Worm (Caenorhabditis elegans) whole organism, L3 larva: ENCODE measurements around the gene aagr-1.

Source experiments
- ZK546.5 ChIP-seq: sonication (generic microtip); optimal IDR thresholded peaks from 2 replicates; lab custom pipeline; 2017; ENCODE audit warnings: missing biosample characterization, missing genetic modification characterization
- aly-2 ChIP-seq: fragments of 150-350 bp; optimal IDR thresholded peaks from 2 replicates; lab custom pipeline; 2014; ENCODE audit warnings: missing biosample characterization, missing genetic modification characterization
- ama-1 ChIP-seq: fragments of 150-350 bp; optimal IDR thresholded peaks from 2 replicates; lab custom pipeline; 2018
- ceh-16 ChIP-seq: sonication (generic microtip); optimal IDR thresholded peaks from 2 replicates; lab custom pipeline; 2017; ENCODE audit warnings: missing biosample characterization, missing genetic modification characterization
- ceh-82 ChIP-seq: fragments of 150-350 bp; optimal IDR thresholded peaks from 2 replicates; lab custom pipeline; 2014; ENCODE audit warnings: missing biosample characterization, missing genetic modification characterization
- egl-5 ChIP-seq: fragments of 150-350 bp; optimal IDR thresholded peaks from 2 replicates; lab custom pipeline; 2017; ENCODE audit warnings: missing biosample characterization, missing genetic modification reagents, missing genetic modification characterization, inconsistent platforms
- elt-1 ChIP-seq: fragments of 150-350 bp; optimal IDR thresholded peaks from 2 replicates; lab custom pipeline; 2014; ENCODE audit warnings: missing biosample characterization, missing genetic modification characterization
- elt-2 ChIP-seq: sonication (generic microtip); optimal IDR thresholded peaks from 2 replicates; lab custom pipeline; 2016; ENCODE audit warnings: missing genetic modification reagents, mild to moderate bottlenecking, missing genetic modification characterization, missing compliant biosample characterization
- elt-3 ChIP-seq, 3 experiments: fragments of 150-350 bp in 1 of 3; sonication (generic microtip) in 2 of 3; optimal IDR thresholded peaks; 2 replicates in 2 of 3; 4 replicates in 1 of 3; lab custom pipeline; 2014 to 2017; ENCODE audit warnings: missing biosample characterization in 3 of 3, missing genetic modification characterization in 3 of 3
- eor-1 ChIP-seq, 2 experiments: fragments of 150-350 bp; optimal IDR thresholded peaks; 2 replicates each; lab custom pipeline; 2014 to 2018; ENCODE audit warnings: missing biosample characterization in 2 of 2, missing genetic modification characterization in 2 of 2
- fkh-10 ChIP-seq: sonication (generic microtip); optimal IDR thresholded peaks from 2 replicates; lab custom pipeline; 2017; ENCODE audit warnings: missing biosample characterization, missing genetic modification reagents, missing genetic modification characterization
- hmg-11 ChIP-seq: sonication (generic microtip); optimal IDR thresholded peaks from 2 replicates; lab custom pipeline; 2016; ENCODE audit warnings: missing genetic modification characterization, missing compliant biosample characterization
- jun-1 ChIP-seq: fragments of 150-350 bp; optimal IDR thresholded peaks from 2 replicates; lab custom pipeline; 2014; ENCODE audit warnings: missing biosample characterization, missing genetic modification reagents, missing genetic modification characterization
- lin-39 ChIP-seq: fragments of 150-350 bp; optimal IDR thresholded peaks from 2 replicates; lab custom pipeline; 2018; ENCODE audit warnings: missing biosample characterization, missing genetic modification reagents, missing genetic modification characterization
- lsy-12 ChIP-seq: sonication (generic microtip); optimal IDR thresholded peaks from 2 replicates; lab custom pipeline; 2016; ENCODE audit warnings: mild to moderate bottlenecking, missing genetic modification characterization, missing compliant biosample characterization
- mml-1 ChIP-seq: fragments of 150-350 bp; sonication (generic microtip); optimal IDR thresholded peaks from 3 replicates; lab custom pipeline; 2014; ENCODE audit warnings: missing biosample characterization, missing genetic modification characterization
- nfya-1 ChIP-seq: sonication (generic microtip); optimal IDR thresholded peaks from 2 replicates; lab custom pipeline; 2017; ENCODE audit warnings: missing genetic modification characterization, mild to moderate bottlenecking, missing compliant biosample characterization, antibody characterized with exemption, moderate library complexity; ENCODE audit not compliant: insufficient read depth
- nhr-11 ChIP-seq: fragments of 150-350 bp; optimal IDR thresholded peaks from 2 replicates; lab custom pipeline; 2014; ENCODE audit warnings: missing biosample characterization, missing genetic modification characterization
- nhr-12 ChIP-seq: fragments of 150-350 bp; optimal IDR thresholded peaks from 2 replicates; lab custom pipeline; 2014; ENCODE audit warnings: missing biosample characterization, missing genetic modification characterization
- nhr-23 ChIP-seq: fragments of 150-350 bp; optimal IDR thresholded peaks from 2 replicates; lab custom pipeline; 2014; ENCODE audit warnings: missing biosample characterization, missing genetic modification reagents, missing genetic modification characterization
- nhr-237 ChIP-seq: fragments of 150-350 bp; optimal IDR thresholded peaks from 2 replicates; lab custom pipeline; 2014; ENCODE audit warnings: missing biosample characterization, missing genetic modification characterization
- nhr-25 ChIP-seq: sonication (generic microtip); optimal IDR thresholded peaks from 2 replicates; lab custom pipeline; 2017; ENCODE audit warnings: missing biosample characterization, missing genetic modification characterization
- nhr-67 ChIP-seq: fragments of 150-350 bp; optimal IDR thresholded peaks from 2 replicates; lab custom pipeline; 2014; ENCODE audit warnings: missing biosample characterization, missing genetic modification characterization
- nhr-77 ChIP-seq: fragments of 150-350 bp; optimal IDR thresholded peaks from 2 replicates; lab custom pipeline; 2014; ENCODE audit warnings: missing biosample characterization, missing genetic modification characterization
- pha-4 ChIP-seq: fragments of 150-350 bp; optimal IDR thresholded peaks from 2 replicates; lab custom pipeline; 2014; ENCODE audit warnings: missing biosample characterization, missing genetic modification reagents, missing genetic modification characterization
- pqm-1 ChIP-seq: fragments of 150-350 bp; optimal IDR thresholded peaks from 2 replicates; lab custom pipeline; 2017; ENCODE audit warnings: missing biosample characterization, missing genetic modification characterization, inconsistent platforms
- sea-2 ChIP-seq: fragments of 150-350 bp; sonication (generic microtip); optimal IDR thresholded peaks from 4 replicates; lab custom pipeline; 2014; ENCODE audit warnings: missing biosample characterization, missing genetic modification reagents, missing genetic modification characterization
- unc-62 ChIP-seq: fragments of 150-350 bp; sonication (generic microtip); optimal IDR thresholded peaks from 4 replicates; lab custom pipeline; 2014; ENCODE audit warnings: missing biosample characterization, missing genetic modification reagents, missing genetic modification characterization
- zag-1 ChIP-seq: fragments of 150-350 bp; optimal IDR thresholded peaks from 2 replicates; lab custom pipeline; 2014; ENCODE audit warnings: missing biosample characterization, missing genetic modification characterization

The aagr-1 gene

ce11 chrIV:8366295-8366694 lies at the start of gene aagr-1:
aagr-1 (plus strand) TSS chrIV:8366521.
- TF ChIP-seq elt-3 (tag; optimal IDR thresholded peaks at IDR 0.05; lab: Kevin White, UChicago) (no peak), elt-2 (tag; lab: Kevin White, UChicago) (peak; percentile 82), ZK546.5 (no peak), pqm-1 (tag; lab: Kevin White, UChicago) (peak; percentile 75), nhr-77 (no peak), elt-1 (tag; lab: Kevin White, UChicago) (no peak), nhr-11 (tag; lab: Kevin White, UChicago) (no peak), pha-4 (tag; lab: Kevin White, UChicago) (peak; percentile 1), fkh-10 (GFP tag; lab: Kevin White, UChicago) (no peak)

DNA sequence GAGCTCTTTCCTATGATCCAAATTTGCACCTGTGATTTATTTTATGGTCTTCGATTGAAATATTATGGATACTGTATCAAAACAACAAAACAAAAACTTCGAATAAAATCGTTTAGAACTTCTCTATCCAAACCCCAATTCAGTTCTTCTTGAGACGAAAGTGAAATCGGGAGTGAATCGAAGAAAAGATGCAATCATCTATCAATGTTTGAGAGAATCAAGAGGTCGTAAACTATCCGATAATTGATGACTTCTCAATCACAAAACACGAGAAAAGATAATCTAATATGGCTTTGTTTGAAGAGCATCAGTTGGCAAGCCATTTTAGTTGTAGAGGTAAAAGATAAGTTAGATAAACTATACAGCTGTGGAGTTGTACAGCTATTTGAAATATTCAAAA lies 48.5 kb upstream of the aagr-1 start:
- peak; percentile 34 for TF ChIP-seq nhr-23
- TF ChIP-seq nhr-12 (tag; lab: Kevin White, UChicago): no peak

ce11 chrIV:8318799-8319198 lies 47.5 kb upstream of the aagr-1 start:
- TF ChIP-seq lin-39 (tag; lab: Kevin White, UChicago): no peak
- TF ChIP-seq nhr-25 (tag; lab: Kevin White, UChicago): peak; percentile 27

DNA sequence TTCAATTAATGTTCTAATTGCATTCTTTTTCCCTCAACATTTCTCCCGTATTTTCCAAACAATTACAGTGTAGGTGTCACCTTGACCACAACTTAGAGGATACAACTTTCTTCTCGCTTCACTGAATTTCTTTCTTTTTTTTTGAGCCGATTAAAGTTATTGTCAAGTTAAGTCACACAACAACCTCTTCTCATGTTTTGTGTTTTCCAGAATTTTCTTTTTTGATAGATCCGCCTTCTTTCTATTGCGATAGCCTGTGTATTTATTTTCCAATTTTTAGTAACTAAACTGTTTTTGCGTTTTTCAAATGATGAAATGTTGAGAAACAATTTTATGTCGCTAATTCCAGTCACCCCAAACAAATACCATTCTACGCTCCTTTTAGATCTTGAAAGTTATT lies 40.7 kb upstream of the aagr-1 start, which contains the start of gene F35H10.3:
F35H10.3 (plus strand) TSS at position 301 of the 400 bp plus-strand sequence.
- TF ChIP-seq eor-1 (tag; optimal IDR thresholded peaks at IDR 0.05; lab: Kevin White, UChicago) (no peak), mml-1 (tag; lab: Kevin White, UChicago) (no peak), nhr-67 (tag; lab: Kevin White, UChicago) (no peak)

DNA sequence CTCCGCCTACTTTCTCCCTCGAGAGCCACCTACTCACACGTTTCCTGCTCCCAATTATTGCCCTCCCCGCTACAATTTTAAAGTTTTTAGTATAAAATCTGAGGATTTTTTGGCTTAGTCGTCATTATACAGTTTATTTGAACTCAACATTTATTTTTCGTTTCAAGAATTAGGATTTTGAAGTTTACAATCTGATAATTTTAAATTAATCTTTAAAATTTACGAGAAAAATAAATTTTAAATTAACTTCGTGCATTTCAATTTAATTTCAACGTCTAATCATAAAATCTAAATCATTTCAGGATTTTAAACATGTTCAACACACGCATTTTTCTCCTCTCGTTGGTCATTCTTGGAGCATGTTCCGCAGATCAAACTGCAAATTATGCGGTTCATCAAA lies 37.4 kb upstream of the aagr-1 start, which contains the start of gene F35H10.2:
F35H10.2 (plus strand) TSS at position 301 of the 400 bp plus-strand sequence.
- TF ChIP-seq unc-62 (GFP tag; lab: Kevin White, UChicago) (no peak), mml-1 (tag; lab: Kevin White, UChicago) (no peak), aly-2 (tag; lab: Kevin White, UChicago) (no peak), nhr-23 (no peak), nhr-11 (tag; lab: Kevin White, UChicago) (no peak), lsy-12 (tag; lab: Kevin White, UChicago) (no peak), ceh-82 (no peak), ama-1 (lab: Kevin White, UChicago) (no peak), ZK546.5 (no peak), hmg-11 (tag; lab: Kevin White, UChicago) (no peak), fkh-10 (GFP tag; lab: Kevin White, UChicago) (no peak)

ce11 chrIV:8332526-8332925 lies 33.8 kb upstream of the aagr-1 start, which contains the start of gene lys-10:
lys-10 (plus strand) TSS chrIV:8332826.
- TF ChIP-seq ceh-16 (tag; lab: Kevin White, UChicago) (no peak), pha-4 (tag; lab: Kevin White, UChicago) (no peak)

DNA sequence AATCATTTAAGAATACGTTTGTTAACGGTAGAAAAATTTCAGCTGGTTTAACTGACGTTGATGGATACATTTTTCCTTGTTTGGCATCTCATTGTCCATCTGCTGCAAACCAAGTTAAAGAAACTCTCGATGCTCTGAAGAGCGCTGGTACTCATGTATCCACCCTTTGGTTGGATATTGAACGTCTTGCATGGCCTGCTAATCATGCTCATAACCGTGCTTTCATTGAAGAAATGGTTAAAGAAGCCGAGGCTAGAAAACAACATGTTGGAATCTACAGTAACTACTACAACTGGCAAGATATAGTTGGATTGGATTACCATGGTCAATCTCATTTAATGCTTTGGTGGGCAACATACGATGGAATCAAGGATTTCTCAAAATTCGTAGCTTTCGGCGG lies 33.3 kb upstream of the aagr-1 start:
- no peak for TF ChIP-seq egl-5 (tag; lab: Kevin White, UChicago)

DNA sequence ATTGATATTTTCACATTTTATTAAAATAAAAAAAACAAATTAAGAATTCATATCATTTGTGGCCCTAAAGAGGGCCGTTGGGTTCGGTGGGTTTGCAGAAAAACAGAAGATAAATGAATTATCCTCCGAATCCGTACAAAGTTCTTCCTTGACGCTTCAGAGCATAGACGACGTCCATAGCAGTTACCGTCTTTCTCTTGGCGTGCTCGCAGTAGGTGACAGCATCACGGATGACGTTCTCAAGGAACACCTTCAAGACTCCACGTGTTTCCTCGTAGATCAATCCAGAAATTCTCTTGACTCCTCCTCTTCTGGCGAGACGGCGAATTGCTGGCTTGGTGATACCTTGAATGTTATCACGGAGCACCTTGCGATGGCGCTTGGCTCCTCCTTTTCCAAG lies 32.8 kb upstream of the aagr-1 start:
- TF ChIP-seq nhr-237 (no peak), zag-1 (tag; lab: Kevin White, UChicago) (no peak), nfya-1 (tag; lab: Kevin White, UChicago) (no peak), jun-1 (no peak), nhr-23 (no peak), fkh-10 (GFP tag; lab: Kevin White, UChicago) (no peak), sea-2 (GFP tag; lab: Kevin White, UChicago) (no peak), eor-1 (tag; optimal IDR thresholded peaks at IDR 0.05; lab: Kevin White, UChicago) (no peak), pqm-1 (tag; lab: Kevin White, UChicago) (no peak), aly-2 (tag; lab: Kevin White, UChicago) (no peak)
